Fruit fly (Drosophila melanogaster) whole organism, wandering third instar larva: ENCODE results near the gene Shab.

ENCODE experiments used
- Abd-B ChIP-seq: fragments of >200 bp; optimal IDR thresholded peaks from 2 replicates; lab custom pipeline; 2017; ENCODE audit warnings: missing biosample characterization, missing genetic modification characterization
- CG32264 ChIP-seq: fragments of 200-800 bp; sonication (Bioruptor generic); optimal IDR thresholded peaks from 2 replicates; lab custom pipeline; 2016; ENCODE audit warnings: missing biosample characterization, missing genetic modification characterization
- CG9705 ChIP-seq: fragments of 200-800 bp; sonication (Bioruptor generic); optimal IDR thresholded peaks from 2 replicates; lab custom pipeline; 2018; ENCODE audit warnings: missing biosample characterization, mild to moderate bottlenecking, missing genetic modification characterization
- CrebA ChIP-seq: fragments of 200-800 bp; sonication (Bioruptor generic); optimal IDR thresholded peaks from 2 replicates; lab custom pipeline; 2016; ENCODE audit warnings: missing biosample characterization, mild to moderate bottlenecking, missing genetic modification characterization, borderline replicate concordance
- Dfd ChIP-seq: fragments of >200 bp; optimal IDR thresholded peaks from 2 replicates; lab custom pipeline; 2017; ENCODE audit warnings: missing biosample characterization, missing genetic modification characterization
- Dif ChIP-seq: fragments of 200-275, 200-300 bp; sonication (Bioruptor generic); optimal IDR thresholded peaks from 2 replicates; lab custom pipeline; 2018; ENCODE audit warnings: missing biosample characterization, missing genetic modification characterization; ENCODE audit not compliant: partially characterized antibody
- GATAd ChIP-seq: sonication (Bioruptor generic); optimal IDR thresholded peaks from 2 replicates; lab custom pipeline; 2016; ENCODE audit warnings: missing biosample characterization, missing genetic modification characterization
- HLH106 ChIP-seq: fragments of 200-800 bp; optimal IDR thresholded peaks from 3 replicates; lab custom pipeline; 2019; ENCODE audit warnings: missing biosample characterization, mild to moderate bottlenecking, missing genetic modification characterization, moderate library complexity
- Hnf4 ChIP-seq: fragments of 200-800 bp; sonication (Bioruptor generic); optimal IDR thresholded peaks from 2 replicates; lab custom pipeline; 2016; ENCODE audit warnings: missing biosample characterization, mild to moderate bottlenecking, missing genetic modification characterization
- Hr78 ChIP-seq: fragments of >200 bp; optimal IDR thresholded peaks from 2 replicates; lab custom pipeline; 2017; ENCODE audit warnings: missing biosample characterization, missing genetic modification characterization
- Hr83 ChIP-seq: fragments of 200-300 bp; sonication (Bioruptor generic); optimal IDR thresholded peaks from 2 replicates; lab custom pipeline; 2016; ENCODE audit warnings: missing biosample characterization, mild to moderate bottlenecking, missing genetic modification characterization, moderate library complexity; ENCODE audit not compliant: poor library complexity, severe bottlenecking
- Jra ChIP-seq: sonication (Bioruptor generic); optimal IDR thresholded peaks from 2 replicates; lab custom pipeline; 2016; ENCODE audit warnings: missing biosample characterization, missing genetic modification characterization
- Mio ChIP-seq: sonication (Bioruptor generic); optimal IDR thresholded peaks from 2 replicates; lab custom pipeline; 2016; ENCODE audit warnings: missing biosample characterization, missing genetic modification characterization
- Myc ChIP-seq: fragments of >200 bp; optimal IDR thresholded peaks from 2 replicates; lab custom pipeline; 2017
- N ChIP-seq: fragments of >200 bp; optimal IDR thresholded peaks from 2 replicates; lab custom pipeline; 2018; ENCODE audit warnings: missing biosample characterization, missing external identifiers, missing genetic modification characterization
- OdsH ChIP-seq: fragments of 200-800 bp; sonication (Bioruptor generic); optimal IDR thresholded peaks from 2 replicates; lab custom pipeline; 2016; ENCODE audit warnings: missing biosample characterization, mild to moderate bottlenecking, missing genetic modification characterization
- Rel ChIP-seq, 2 experiments: fragments of 200-800 bp; sonication (Bioruptor generic) in 1 of 2; optimal IDR thresholded peaks; 2 replicates in 1 of 2; 3 replicates in 1 of 2; lab custom pipeline; 2016 to 2019; ENCODE audit warnings: mild to moderate bottlenecking in 2 of 2, missing biosample characterization in 2 of 2, missing genetic modification characterization in 2 of 2, moderate library complexity in 1 of 2
- Sp1 ChIP-seq: fragments of 200-800 bp; sonication (Bioruptor generic); optimal IDR thresholded peaks from 3 replicates; lab custom pipeline; 2019; ENCODE audit warnings: missing biosample characterization, mild to moderate bottlenecking, missing genetic modification characterization, moderate library complexity
- Vsx2 ChIP-seq: fragments of 200-300, 225-300 bp; sonication (Bioruptor generic); optimal IDR thresholded peaks from 2 replicates; lab custom pipeline; 2018; ENCODE audit warnings: missing biosample characterization, missing genetic modification characterization; ENCODE audit not compliant: partially characterized antibody
- br ChIP-seq: fragments of 200-800 bp; sonication (Bioruptor generic); optimal IDR thresholded peaks from 2 replicates; lab custom pipeline; 2016; ENCODE audit warnings: missing biosample characterization, missing genetic modification characterization
- brk ChIP-seq: fragments of 200-800 bp; sonication (Bioruptor generic); optimal IDR thresholded peaks from 2 replicates; lab custom pipeline; 2016; ENCODE audit warnings: missing biosample characterization, mild to moderate bottlenecking, missing genetic modification characterization
- dl ChIP-seq, 2 experiments: fragments of 175-275, 200-275 bp in 1 of 2; fragments of 200-275 bp in 1 of 2; sonication (Bioruptor generic); optimal IDR thresholded peaks; lab custom pipeline; 2018; ENCODE audit warnings: mild to moderate bottlenecking in 2 of 2, missing biosample characterization in 2 of 2, missing genetic modification characterization in 2 of 2, moderate library complexity in 2 of 2; ENCODE audit not compliant: partially characterized antibody in 2 of 2, insufficient read depth in 1 of 2
- dmrt93B ChIP-seq: fragments of 200-800 bp; sonication (Bioruptor generic); optimal IDR thresholded peaks from 2 replicates; lab custom pipeline; 2018; ENCODE audit warnings: missing biosample characterization, mild to moderate bottlenecking, missing genetic modification characterization
- dsf ChIP-seq: sonication (Bioruptor generic); optimal IDR thresholded peaks from 2 replicates; lab custom pipeline; 2016; ENCODE audit warnings: missing biosample characterization, missing genetic modification characterization, borderline replicate concordance
- ey ChIP-seq: fragments of 200-800 bp; sonication (Bioruptor generic); optimal IDR thresholded peaks from 2 replicates; lab custom pipeline; 2016; ENCODE audit warnings: missing biosample characterization, missing genetic modification characterization
- foxo ChIP-seq, 2 experiments: fragments of 200-800 bp; sonication (Bioruptor generic); optimal IDR thresholded peaks; 2 replicates in 1 of 2; 3 replicates in 1 of 2; lab custom pipeline; 2016 to 2017; ENCODE audit warnings: missing biosample characterization in 2 of 2, missing genetic modification characterization in 2 of 2
- fru ChIP-seq: fragments of 200-800 bp; sonication (Bioruptor generic); optimal IDR thresholded peaks from 3 replicates; lab custom pipeline; 2016; ENCODE audit warnings: missing biosample characterization, mild to moderate bottlenecking, missing genetic modification characterization
- h ChIP-seq: fragments of 200-800 bp; sonication (Bioruptor generic); optimal IDR thresholded peaks from 3 replicates; lab custom pipeline; 2016; ENCODE audit warnings: missing biosample characterization, mild to moderate bottlenecking, missing genetic modification characterization
- jim ChIP-seq: fragments of 175-275, 200-325 bp; sonication (Bioruptor generic); optimal IDR thresholded peaks from 2 replicates; lab custom pipeline; 2016; ENCODE audit warnings: missing biosample characterization, mild to moderate bottlenecking, missing genetic modification characterization
- lola ChIP-seq: fragments of >200 bp; optimal IDR thresholded peaks from 2 replicates; lab custom pipeline; 2017; ENCODE audit warnings: missing biosample characterization, missing genetic modification characterization
- pan ChIP-seq: fragments of >200 bp; optimal IDR thresholded peaks from 2 replicates; lab custom pipeline; 2017
- psq ChIP-seq: fragments of 200-800 bp; sonication (Bioruptor generic); optimal IDR thresholded peaks from 3 replicates; lab custom pipeline; 2017; ENCODE audit warnings: missing biosample characterization, mild to moderate bottlenecking, missing genetic modification characterization, moderate library complexity
- rgr ChIP-seq: fragments of 200-800 bp; sonication (Bioruptor generic); optimal IDR thresholded peaks from 3 replicates; lab custom pipeline; 2016; ENCODE audit warnings: missing biosample characterization, mild to moderate bottlenecking, missing genetic modification characterization
- sage ChIP-seq: fragments of 200-800 bp; sonication (Bioruptor generic); optimal IDR thresholded peaks from 2 replicates; lab custom pipeline; 2016; ENCODE audit warnings: missing biosample characterization, mild to moderate bottlenecking, missing genetic modification characterization
- sv ChIP-seq: fragments of 200-800 bp; sonication (Bioruptor generic); optimal IDR thresholded peaks from 3 replicates; lab custom pipeline; 2016; ENCODE audit warnings: missing biosample characterization, missing genetic modification characterization
- tai ChIP-seq: sonication (Bioruptor generic); optimal IDR thresholded peaks from 2 replicates; lab custom pipeline; 2016; ENCODE audit warnings: missing biosample characterization, missing genetic modification characterization
- usp ChIP-seq: fragments of >200 bp; optimal IDR thresholded peaks from 2 replicates; lab custom pipeline; 2017; ENCODE audit warnings: missing biosample characterization, missing genetic modification characterization
- woc ChIP-seq: sonication (Bioruptor generic); optimal IDR thresholded peaks from 2 replicates; lab custom pipeline; 2016; ENCODE audit warnings: missing biosample characterization, mild to moderate bottlenecking, missing genetic modification characterization

The Shab gene

DNA sequence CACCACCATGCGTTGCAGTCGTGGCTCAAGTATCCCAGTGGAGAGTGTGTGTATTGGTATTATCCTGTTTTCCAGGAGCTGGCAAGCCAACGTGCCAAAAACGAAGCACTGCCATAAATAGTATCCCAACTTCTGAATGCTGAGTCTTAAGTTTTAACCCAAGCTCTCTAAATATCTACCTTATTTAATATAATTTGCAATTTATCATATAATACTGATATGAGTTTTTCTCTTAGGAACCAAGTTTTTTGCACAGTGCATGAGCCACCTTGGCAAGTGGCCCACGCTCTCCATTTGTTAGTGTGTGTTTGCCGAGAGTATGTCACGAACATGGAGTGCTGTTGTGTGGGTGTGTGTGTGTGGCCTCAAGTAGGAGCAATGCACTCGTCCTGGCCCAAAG is 29.3 kb upstream of the Shab start:
- TF ChIP-seq pan (lab: Kevin White, UChicago) (no peak), CrebA (GFP tag; lab: Kevin White, UChicago) (no peak), Abd-B (GFP tag; lab: Kevin White, UChicago) (no peak), brk (GFP tag; lab: Kevin White, UChicago) (no peak), Rel (GFP tag; optimal IDR thresholded peaks at IDR 0.05; lab: Kevin White, UChicago) (no peak), Rel (tag; optimal IDR thresholded peaks at IDR 0.05; lab: Kevin White, UChicago) (no peak), Dfd (GFP tag; lab: Kevin White, UChicago) (no peak), woc (GFP tag; lab: Kevin White, UChicago) (no peak), psq (GFP tag; lab: Kevin White, UChicago) (peak; percentile 36), foxo (GFP tag; optimal IDR thresholded peaks at IDR 0.05; lab: Kevin White, UChicago) (peak in 1 of 2 experiments; percentile 76), fru (GFP tag; lab: Kevin White, UChicago) (peak; percentile 57), Hr78 (GFP tag; lab: Kevin White, UChicago) (no peak), CG9705 (GFP tag; lab: Kevin White, UChicago) (no peak), usp (GFP tag; lab: Kevin White, UChicago) (no peak), Hr83 (GFP tag; lab: Kevin White, UChicago) (no peak), br (peak; percentile 37), rgr (GFP tag; lab: Kevin White, UChicago) (peak; percentile 11), sage (no peak), Mio (GFP tag; lab: Kevin White, UChicago) (no peak), dmrt93B (GFP tag; lab: Kevin White, UChicago) (no peak), Hnf4 (GFP tag; lab: Kevin White, UChicago) (no peak), Dif (GFP tag; lab: Kevin White, UChicago) (no peak), dl (GFP tag; optimal IDR thresholded peaks at IDR 0.05; lab: Kevin White, UChicago; ENCODE audit: insufficient read depth in 1 of 2, partially characterized antibody in 2 of 2) (no peak), CG32264 (GFP tag; lab: Kevin White, UChicago) (no peak), N (GFP tag; lab: Kevin White, UChicago) (no peak), lola (GFP tag; lab: Kevin White, UChicago) (no peak), h (peak; percentile 77), ey (GFP tag; lab: Kevin White, UChicago) (peak; percentile 25), Sp1 (GFP tag; lab: Kevin White, UChicago) (no peak), jim (GFP tag; lab: Kevin White, UChicago) (no peak), Jra (GFP tag; lab: Kevin White, UChicago) (no peak), Vsx2 (GFP tag; lab: Kevin White, UChicago) (no peak), sv (GFP tag; lab: Kevin White, UChicago) (no peak), dsf (no peak), GATAd (GFP tag; lab: Kevin White, UChicago) (no peak), OdsH (peak; percentile 40), tai (no peak), HLH106 (peak; percentile 64), Myc (lab: Kevin White, UChicago) (no peak)

- TF ChIP-seq brk (GFP tag; lab: Kevin White, UChicago) (no peak), N (GFP tag; lab: Kevin White, UChicago) (no peak), Dif (GFP tag; lab: Kevin White, UChicago) (no peak), br (peak; percentile 43), sage (no peak), foxo (GFP tag; optimal IDR thresholded peaks at IDR 0.05; lab: Kevin White, UChicago) (peak in 1 of 2 experiments; percentile 8), CrebA (GFP tag; lab: Kevin White, UChicago) (no peak), Abd-B (GFP tag; lab: Kevin White, UChicago) (no peak), Rel (GFP tag; optimal IDR thresholded peaks at IDR 0.05; lab: Kevin White, UChicago) (no peak), Rel (tag; optimal IDR thresholded peaks at IDR 0.05; lab: Kevin White, UChicago) (no peak), fru (GFP tag; lab: Kevin White, UChicago) (peak; percentile 46), dsf (no peak), dl (GFP tag; optimal IDR thresholded peaks at IDR 0.05; lab: Kevin White, UChicago; ENCODE audit: insufficient read depth in 1 of 2, partially characterized antibody in 2 of 2) (no peak), h (peak; percentile 45), usp (GFP tag; lab: Kevin White, UChicago) (no peak), psq (GFP tag; lab: Kevin White, UChicago) (peak; percentile 10), Hr83 (GFP tag; lab: Kevin White, UChicago) (no peak), woc (GFP tag; lab: Kevin White, UChicago) (peak; percentile 48), dmrt93B (GFP tag; lab: Kevin White, UChicago) (no peak), sv (GFP tag; lab: Kevin White, UChicago) (no peak), tai (no peak), CG9705 (GFP tag; lab: Kevin White, UChicago) (no peak), OdsH (peak; percentile 49), pan (lab: Kevin White, UChicago) (no peak), GATAd (GFP tag; lab: Kevin White, UChicago) (no peak), rgr (GFP tag; lab: Kevin White, UChicago) (peak; percentile 64), jim (GFP tag; lab: Kevin White, UChicago) (no peak), Myc (lab: Kevin White, UChicago) (no peak), HLH106 (peak; percentile 26), lola (GFP tag; lab: Kevin White, UChicago) (no peak), ey (GFP tag; lab: Kevin White, UChicago) (peak; percentile 46), Dfd (GFP tag; lab: Kevin White, UChicago) (no peak), Hr78 (GFP tag; lab: Kevin White, UChicago) (no peak), CG32264 (GFP tag; lab: Kevin White, UChicago) (no peak), Hnf4 (GFP tag; lab: Kevin White, UChicago) (no peak), Mio (GFP tag; lab: Kevin White, UChicago) (no peak), Jra (GFP tag; lab: Kevin White, UChicago) (no peak), Vsx2 (GFP tag; lab: Kevin White, UChicago) (no peak), Sp1 (GFP tag; lab: Kevin White, UChicago) (peak; percentile 53)
- TF ChIP-seq, all 38 proteins: peak for 11
Measured at dm6 chr3L:2866843-2867242, 28.0 kb upstream of the Shab start.
